Worm (Caenorhabditis elegans): ENCODE results near the gene C09G5.7.

C09G5.7 gene

DNA sequence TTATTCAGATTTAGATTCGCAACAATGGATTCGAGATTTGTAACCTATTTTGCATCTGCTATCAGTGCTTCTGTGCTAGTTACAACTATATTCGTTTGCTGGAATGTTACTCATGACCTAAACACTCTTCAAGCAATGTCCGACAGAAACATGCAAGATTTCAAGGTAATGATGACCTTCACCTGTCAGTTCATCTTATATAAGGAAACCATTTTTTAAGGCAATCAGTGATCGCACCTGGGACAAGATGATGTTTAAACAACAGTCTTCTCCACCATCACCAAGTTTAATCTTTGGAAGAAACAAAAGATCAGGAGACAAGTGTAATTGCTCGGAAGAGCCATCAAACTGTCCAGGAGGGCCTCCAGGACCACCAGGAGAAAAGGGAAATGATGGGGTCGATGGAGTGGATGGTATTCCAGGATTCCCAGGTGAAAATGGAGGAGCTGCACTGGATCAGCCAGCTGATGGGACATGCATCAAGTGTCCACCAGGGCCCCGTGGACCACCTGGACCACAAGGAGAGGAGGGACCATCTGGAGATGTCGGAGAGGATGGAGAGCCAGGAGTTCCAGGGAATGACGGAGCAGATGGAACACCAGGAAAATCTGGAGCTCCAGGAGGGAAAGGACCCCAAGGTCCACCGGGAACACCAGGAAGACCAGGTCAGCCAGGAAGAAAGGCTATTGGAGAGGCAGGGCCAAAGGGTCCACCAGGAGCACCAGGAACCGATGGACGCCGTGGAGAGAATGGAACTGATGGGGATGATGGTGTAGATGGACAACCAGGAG, 10.9 kb upstream of the C09G5.7 start, which contains the start of gene col-79:
col-79 (plus strand) TSS at position 20 of the 791 bp plus-strand sequence.
- TF ChIP-seq mcd-1 (GFP tag; IDR thresholded peaks at IDR 0.05) (0 out of 2 replicates have a peak, but pooled peaks have one; percentile 13), egrh-3 (GFP tag; IDR thresholded peaks at IDR 0.05) (peak; percentile 68; the same call in 1 of the 2 replicates), zfh-2 (GFP tag; conservative IDR thresholded peaks at IDR 0.05) (peak; percentile 88), Y95B8A.8 (GFP tag; IDR thresholded peaks at IDR 0.05) (no peak), ceh-100 (GFP tag; IDR thresholded peaks at IDR 0.05) (no peak), pbrm-1 (GFP tag; IDR thresholded peaks at IDR 0.05) (peak; percentile 13; the same call in 1 of the 2 replicates), sptf-2 (GFP tag; optimal IDR thresholded peaks at IDR 0.05) (no peak)

DNA sequence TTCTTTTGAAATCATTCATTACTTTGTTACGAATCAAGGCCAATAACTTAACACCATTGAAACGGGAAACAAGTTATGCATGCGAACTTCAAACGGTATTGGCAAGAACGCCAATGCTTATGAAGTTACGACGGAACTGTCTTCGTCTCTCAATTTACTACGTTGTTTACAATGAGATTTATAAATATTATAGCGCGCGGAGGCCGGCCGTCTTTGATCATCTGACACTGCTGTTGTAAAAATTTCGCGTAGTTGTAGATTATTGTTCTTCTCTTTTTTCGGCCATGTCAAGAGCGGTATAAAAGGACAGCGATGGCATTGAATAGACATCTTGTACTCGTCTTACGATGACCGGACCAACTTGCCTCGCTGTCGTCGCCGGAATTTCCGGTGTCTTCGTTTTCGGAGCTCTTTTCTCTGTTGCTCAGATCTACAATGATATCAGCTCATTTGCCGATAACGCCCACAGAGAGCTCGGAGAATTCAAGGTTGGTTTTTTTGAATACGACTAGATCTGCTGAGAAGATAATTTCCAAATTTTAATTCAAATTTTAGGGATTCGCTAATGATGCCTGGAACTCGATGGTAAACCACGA, 10.0 kb upstream of the C09G5.7 start, which contains the start of gene col-39:
col-39 (plus strand) TSS at position 342 of the 596 bp plus-strand sequence.
- TF ChIP-seq lin-40 (tag; optimal IDR thresholded peaks at IDR 0.05) (peak; percentile 8), nhr-179 (tag; optimal IDR thresholded peaks at IDR 0.05) (no peak)

DNA sequence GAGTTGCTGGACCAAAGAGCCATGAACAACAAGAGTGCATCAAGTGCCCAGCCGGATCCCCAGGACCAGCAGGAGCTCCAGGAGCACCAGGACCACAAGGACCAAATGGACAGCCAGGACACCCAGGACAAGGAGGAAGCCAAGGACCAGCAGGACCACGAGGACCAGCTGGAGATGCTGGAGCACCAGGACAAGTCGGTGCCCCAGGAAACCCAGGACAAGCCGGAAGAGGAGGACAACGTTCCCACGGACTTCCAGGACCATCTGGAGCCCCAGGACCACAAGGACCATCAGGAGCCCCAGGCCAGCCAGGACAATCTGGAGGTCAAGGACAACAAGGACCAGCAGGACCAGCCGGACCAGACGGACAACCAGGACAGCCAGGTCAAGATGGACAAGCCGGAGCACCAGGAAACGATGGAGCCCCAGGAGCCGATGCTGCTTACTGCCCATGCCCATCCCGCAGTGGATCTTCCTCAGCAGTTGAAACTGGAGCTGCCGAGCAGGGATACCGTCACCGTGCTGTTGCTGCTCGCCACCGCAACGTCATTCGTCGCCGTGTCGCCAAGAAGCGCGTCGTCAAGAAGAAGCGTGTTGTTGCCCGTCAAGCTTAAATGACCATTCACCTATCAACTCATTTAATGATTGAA, 9.2 kb upstream of the C09G5.7 start:
- TF ChIP-seq F49E8.2 (tag; optimal IDR thresholded peaks at IDR 0.05; ENCODE audit: insufficient read depth) (no peak), B0035.1 (tag; optimal IDR thresholded peaks at IDR 0.05) (no peak), lin-26 (GFP tag; IDR thresholded peaks at IDR 0.05) (0 out of 2 replicates have a peak, but pooled peaks have one; percentile 24), madf-3 (GFP tag; IDR thresholded peaks at IDR 0.05) (no peak), T26A5.8 (tag; optimal IDR thresholded peaks at IDR 0.05) (no peak), ceh-27 (GFP tag; optimal IDR thresholded peaks at IDR 0.05) (no peak), ceh-91 (GFP tag; IDR thresholded peaks at IDR 0.05) (no peak), F33H1.4 (GFP tag; IDR thresholded peaks at IDR 0.05) (no peak), hrde-1 (tag; optimal IDR thresholded peaks at IDR 0.05; ENCODE audit: borderline replicate concordance) (no peak), ets-4 (GFP tag; optimal IDR thresholded peaks at IDR 0.05) (no peak), ztf-18 (tag; optimal IDR thresholded peaks at IDR 0.05) (no peak), dox-1 (GFP tag; IDR thresholded peaks at IDR 0.05) (0 out of 2 replicates have a peak, but pooled peaks have one; percentile 38), lin-54 (GFP tag; optimal IDR thresholded peaks at IDR 0.05) (no peak), athp-1 (tag; optimal IDR thresholded peaks at IDR 0.05) (no peak), repo-1 (tag; optimal IDR thresholded peaks at IDR 0.05) (no peak), ztf-26 (tag; optimal IDR thresholded peaks at IDR 0.05) (peak; percentile 31), T07F8.4 (tag; optimal IDR thresholded peaks at IDR 0.05) (no peak), F52B5.7 (tag; optimal IDR thresholded peaks at IDR 0.05) (no peak), Y53F4B.3 (GFP tag; IDR thresholded peaks at IDR 0.05) (no peak), unc-62 (GFP tag; optimal IDR thresholded peaks at IDR 0.05) (no peak), attf-5 (GFP tag; optimal IDR thresholded peaks at IDR 0.05) (no peak), snpc-4 (GFP tag; optimal IDR thresholded peaks at IDR 0.05) (no peak), snpc-4 (tag; optimal IDR thresholded peaks at IDR 0.05) (no peak), zfh-2 (GFP tag; conservative IDR thresholded peaks at IDR 0.05) (peak; percentile 86), aptf-2 (GFP tag; conservative IDR thresholded peaks at IDR 0.05) (no peak), hlh-12 (tag; optimal IDR thresholded peaks at IDR 0.05) (no peak), F22D6.2 (tag; optimal IDR thresholded peaks at IDR 0.05) (no peak), nhr-120 (GFP tag; IDR thresholded peaks at IDR 0.05) (0 out of 2 replicates have a peak, but pooled peaks have one; percentile 70), mxl-1 (tag; optimal IDR thresholded peaks at IDR 0.05) (no peak), D2030.7 (GFP tag; IDR thresholded peaks at IDR 0.05) (no peak), pha-4 (tag; optimal IDR thresholded peaks at IDR 0.05) (no peak), aptf-3 (GFP tag; IDR thresholded peaks at IDR 0.05) (no peak), nhr-179 (tag; optimal IDR thresholded peaks at IDR 0.05) (no peak), F10E7.11 (tag; optimal IDR thresholded peaks at IDR 0.05) (no peak), egrh-3 (GFP tag; IDR thresholded peaks at IDR 0.05) (peak; percentile 80; the same call in 1 of the 2 replicates), F37B4.10 (GFP tag; IDR thresholded peaks at IDR 0.05) (no peak), Y95B8A.8 (GFP tag; IDR thresholded peaks at IDR 0.05) (no peak)
